Fruit fly (Drosophila melanogaster) whole organism, embryonic: Measurements from ENCODE around the gene ssp.

Experiments used
- CG10979 ChIP-seq: fragments of 200-800 bp; sonication (Bioruptor generic); optimal IDR thresholded peaks from 2 replicates; lab custom pipeline; 2018; ENCODE audit warnings: missing biosample characterization, mild to moderate bottlenecking, missing genetic modification characterization, moderate library complexity
- CG3163 ChIP-seq: fragments of 200-800 bp; sonication (Bioruptor generic); optimal IDR thresholded peaks from 3 replicates; lab custom pipeline; 2016; ENCODE audit warnings: missing biosample characterization, missing genetic modification characterization
- CG9797 ChIP-seq: fragments of 200-800 bp; sonication (Bioruptor generic); optimal IDR thresholded peaks from 3 replicates; lab custom pipeline; 2018; ENCODE audit warnings: missing biosample characterization, mild to moderate bottlenecking, missing genetic modification characterization
- Hmr ChIP-seq: fragments of 200-800 bp; sonication (Bioruptor generic); optimal IDR thresholded peaks from 3 replicates; lab custom pipeline; 2017; ENCODE audit warnings: mild to moderate bottlenecking, missing biosample characterization, missing genetic modification reagents, missing genetic modification characterization
- ash1 ChIP-seq: fragments of 200-800 bp; sonication (Bioruptor generic); optimal IDR thresholded peaks from 2 replicates; lab custom pipeline; 2018; ENCODE audit warnings: missing biosample characterization, mild to moderate bottlenecking, missing genetic modification characterization
- gcm ChIP-seq: fragments of 200-800 bp; sonication (Bioruptor generic); optimal IDR thresholded peaks from 2 replicates; lab custom pipeline; 2019; ENCODE audit warnings: missing biosample characterization, mild to moderate bottlenecking, missing genetic modification characterization, moderate library complexity
- hbn ChIP-seq: fragments of 200-800 bp; sonication (Bioruptor generic); IDR thresholded peaks from 2 replicates; pipeline ENCODE4 v1.3.6; 2022; ENCODE audit warnings: missing biosample characterization, missing genetic modification characterization; ENCODE audit not compliant: partially characterized antibody
- nerfin-2 ChIP-seq: fragments of 200-800 bp; sonication (Bioruptor generic); IDR thresholded peaks from 2 replicates; pipeline ENCODE4 v1.3.6; 2022; ENCODE audit warnings: missing biosample characterization, missing genetic modification characterization; ENCODE audit not compliant: partially characterized antibody
- pzg ChIP-seq: fragments of 200-800 bp; sonication (Bioruptor generic); optimal IDR thresholded peaks from 3 replicates; lab custom pipeline; 2018; ENCODE audit warnings: missing biosample characterization, mild to moderate bottlenecking, missing genetic modification characterization, moderate library complexity
- sens-2 ChIP-seq: fragments of 200-800 bp; sonication (Bioruptor generic); IDR thresholded peaks from 2 replicates; pipeline ENCODE4 v1.3.6; 2022; ENCODE audit warnings: missing biosample characterization, missing genetic modification characterization
- sim ChIP-seq: fragments of 200-800 bp; sonication (Bioruptor generic); IDR thresholded peaks from 2 replicates; pipeline ENCODE4 v1.3.6; 2022; ENCODE audit warnings: missing biosample characterization, missing genetic modification characterization
- ttk ChIP-seq: fragments of 200-800 bp; sonication (Bioruptor generic); IDR thresholded peaks from 2 replicates; pipeline ENCODE4 v2.1.2; 2022; ENCODE audit warnings: missing biosample characterization, missing genetic modification characterization

dm6 chr3L:12112967-12113366, 5.1 kb upstream of the ssp start:
- TF ChIP-seq CG10979 (tag; lab: Kevin White, UChicago): no peak
- no peak for TF ChIP-seq sens-2 (GFP tag; lab: Robert Waterston, UW)
- TF ChIP-seq CG3163 (GFP tag; lab: Kevin White, UChicago): no peak
- TF ChIP-seq ash1 (GFP tag; lab: Kevin White, UChicago): no peak
- TF ChIP-seq nerfin-2: no peak
- TF ChIP-seq hbn (GFP tag; lab: Robert Waterston, UW): no peak
- TF ChIP-seq ttk: no peak
- TF ChIP-seq pzg (GFP tag; lab: Kevin White, UChicago): no peak
- no peak for TF ChIP-seq gcm (GFP tag; lab: Kevin White, UChicago)
- no peak for TF ChIP-seq CG9797 (GFP tag; lab: Kevin White, UChicago)
- TF ChIP-seq Hmr (GFP tag; lab: Kevin White, UChicago): no peak
- TF ChIP-seq sim (GFP tag; lab: Robert Waterston, UW): no peak
